Fruit fly (Drosophila melanogaster): ENCODE measurements around the gene CG14137.

The CG14137 gene

dm6 chr3L:11555662-11556460 lies 44.0 kb downstream of the CG14137 start (continued):
- peak; percentile 53; the same call in 2 of the 3 replicates for TF ChIP-seq tgo (GFP tag; IDR thresholded peaks at IDR 0.05)
- peak; percentile 64 for TF ChIP-seq Nf-YB (GFP tag; optimal IDR thresholded peaks at IDR 0.05)
- no peak for TF ChIP-seq dan (GFP tag; IDR thresholded peaks at IDR 0.05)
- TF ChIP-seq oc (tag; optimal IDR thresholded peaks at IDR 0.05), result peak; percentile 51
- peak; percentile 45 for TF ChIP-seq CG18476 (GFP tag; optimal IDR thresholded peaks at IDR 0.05)
- TF ChIP-seq stwl (tag; optimal IDR thresholded peaks at IDR 0.05), result no peak
- TF ChIP-seq vnd (GFP tag; IDR thresholded peaks at IDR 0.05; ENCODE audit: partially characterized antibody), result no peak
- TF ChIP-seq p53 (GFP tag; optimal IDR thresholded peaks at IDR 0.05), result no peak
- peak; percentile 79 for TF ChIP-seq Sox100B (GFP tag; optimal IDR thresholded peaks at IDR 0.05)
- TF ChIP-seq E2f2 (GFP tag; IDR thresholded peaks at IDR 0.05), result peak; percentile 36; the same call in 1 of the 2 replicates
- peak; percentile 20 for TF ChIP-seq fd64A (GFP tag; optimal IDR thresholded peaks at IDR 0.05)
- TF ChIP-seq zf30C (GFP tag; optimal IDR thresholded peaks at IDR 0.05), result peak; percentile 65
- TF ChIP-seq gfzf (GFP tag; optimal IDR thresholded peaks at IDR 0.05), result no peak
- TF ChIP-seq CG8765 (GFP tag; IDR thresholded peaks at IDR 0.05), result no peak
- TF ChIP-seq CG7372 (GFP tag; IDR thresholded peaks at IDR 0.05), result no peak
- TF ChIP-seq CG4854 (GFP tag; optimal IDR thresholded peaks at IDR 0.05), result peak; percentile 32
- TF ChIP-seq luna (GFP tag; optimal IDR thresholded peaks at IDR 0.05), result no peak
- TF ChIP-seq sd (tag; optimal IDR thresholded peaks at IDR 0.05), result peak; percentile 45
- peak; percentile 16; the same call in 1 of the 2 replicates for TF ChIP-seq sisA (GFP tag; IDR thresholded peaks at IDR 0.05)
- TF ChIP-seq dpn (GFP tag; optimal IDR thresholded peaks at IDR 0.05), result peak; percentile 44 to 59
- TF ChIP-seq Mrtf (GFP tag; IDR thresholded peaks at IDR 0.05), result no peak
- no peak; the same call in 1 of the 2 replicates for TF ChIP-seq E2f1 (GFP tag; IDR thresholded peaks at IDR 0.05)
- TF ChIP-seq Kr (GFP tag; optimal IDR thresholded peaks at IDR 0.05), result no peak
- no peak for TF ChIP-seq CG5953 (GFP tag; IDR thresholded peaks at IDR 0.05)
- peak; percentile 42 for TF ChIP-seq CG8089 (GFP tag; optimal IDR thresholded peaks at IDR 0.05)
- peak; percentile 72 for TF ChIP-seq Hmr (GFP tag; optimal IDR thresholded peaks at IDR 0.05)
- peak; percentile 50 for TF ChIP-seq Fer2 (tag; optimal IDR thresholded peaks at IDR 0.05)
- TF ChIP-seq BtbVII (GFP tag; optimal IDR thresholded peaks at IDR 0.05), result peak; percentile 10
- TF ChIP-seq Ada2b (GFP tag; IDR thresholded peaks at IDR 0.05), result peak; percentile 52; the same call in 1 of the 2 replicates
- peak; percentile 82 for TF ChIP-seq CG17359 (tag; optimal IDR thresholded peaks at IDR 0.05)
- TF ChIP-seq CG8359 (GFP tag; optimal IDR thresholded peaks at IDR 0.05; ENCODE audit: borderline replicate concordance), result no peak
- 0 out of 2 replicates have a peak, but pooled peaks have one; percentile 42 for TF ChIP-seq aop (GFP tag; IDR thresholded peaks at IDR 0.05)
- no peak for TF ChIP-seq CG16779 (GFP tag; IDR thresholded peaks at IDR 0.05)
- TF ChIP-seq GATAe (GFP tag; conservative IDR thresholded peaks at IDR 0.05), result no peak
- TF ChIP-seq CG12769 (tag; optimal IDR thresholded peaks at IDR 0.05), result peak; percentile 61
- TF ChIP-seq CG9215 (GFP tag; IDR thresholded peaks at IDR 0.05), result peak; percentile 29; the same call in 1 of the 2 replicates
- TF ChIP-seq Doc2 (GFP tag; IDR thresholded peaks at IDR 0.05), result no peak
- TF ChIP-seq maf-S (GFP tag; optimal IDR thresholded peaks at IDR 0.05), result peak; percentile 39
- TF ChIP-seq CG3163 (GFP tag; optimal IDR thresholded peaks at IDR 0.05), result no peak
- 0 out of 2 replicates have a peak, but pooled peaks have one; percentile 9 for TF ChIP-seq gsb (GFP tag; IDR thresholded peaks at IDR 0.05)
- TF ChIP-seq pho (GFP tag; optimal IDR thresholded peaks at IDR 0.05), result peak; percentile 55
- TF ChIP-seq CG1529 (GFP tag; optimal IDR thresholded peaks at IDR 0.05), result peak; percentile 61
- no peak for TF ChIP-seq Bdp1 (GFP tag; optimal IDR thresholded peaks at IDR 0.05)
- no peak for TF ChIP-seq Usf (GFP tag; optimal IDR thresholded peaks at IDR 0.05)
- TF ChIP-seq grau (tag; optimal IDR thresholded peaks at IDR 0.05), result peak; percentile 88
- TF ChIP-seq fu2 (GFP tag; optimal IDR thresholded peaks at IDR 0.05), result peak; percentile 5
- peak; percentile 39 for TF ChIP-seq CG16863 (GFP tag; optimal IDR thresholded peaks at IDR 0.05)
- no peak for TF ChIP-seq CG8281 (tag; optimal IDR thresholded peaks at IDR 0.05)
- TF ChIP-seq TFAM (GFP tag; optimal IDR thresholded peaks at IDR 0.05), result no peak

Data from whole organism, embryonic.